Fruit fly (Drosophila melanogaster) whole organism, larva: Measurements from ENCODE around the gene eIF3i.

Experiments
- noc ChIP-seq: fragments of 200-800 bp; sonication (Bioruptor generic); optimal IDR thresholded peaks from 3 replicates; lab custom pipeline; 2019; ENCODE audit warnings: missing biosample characterization, mild to moderate bottlenecking, missing genetic modification characterization, moderate library complexity

eIF3i gene

dm6 chr2L:4998260-4998560 lies 30.6 kb upstream of the eIF3i start:
- TF ChIP-seq noc, result no peak

- TF ChIP-seq noc, result peak; percentile 96
Measured at dm6 chr2L:4997401-4998259, 30.1 kb upstream of the eIF3i start.

- TF ChIP-seq noc, result no peak
Measured at dm6 chr2L:4996283-4996922, 28.8 kb upstream of the eIF3i start.

- TF ChIP-seq noc, result no peak
Measured at dm6 chr2L:4995837-4996136, 28.2 kb upstream of the eIF3i start.

dm6 chr2L:4995010-4995836 lies 27.6 kb upstream of the eIF3i start:
- no peak for TF ChIP-seq noc

dm6 chr2L:4982098-4982646 lies 14.6 kb upstream of the eIF3i start:
- TF ChIP-seq noc, result no peak

dm6 chr2L:4981278-4981966 lies 13.8 kb upstream of the eIF3i start, which contains the start of the genes CG8892 and CG34126:
CG8892 (minus strand) TSS chr2L:4981592.
CG34126 (plus strand) TSS chr2L:4981614.
- TF ChIP-seq noc, result peak; percentile 98

dm6 chr2L:4979138-4979537 lies 11.6 kb upstream of the eIF3i start, which contains the start of gene CG8891:
CG8891 (minus strand) TSS chr2L:4979379.
- no peak for TF ChIP-seq noc

- peak; percentile 87 for TF ChIP-seq noc
Measured at dm6 chr2L:4976988-4977551, 9.5 kb upstream of the eIF3i start, which contains the start of the genes Gmd and CG3792. Gmd (minus strand) TSS chr2L:4977023. CG3792 (plus strand) TSS chr2L:4977312.

- TF ChIP-seq noc, result no peak
Measured at dm6 chr2L:4973731-4974415, 6.3 kb upstream of the eIF3i start, which contains the start of gene mRpL28. mRpL28 (plus strand) TSS chr2L:4973976.

dm6 chr2L:4971329-4971798 lies 3.8 kb upstream of the eIF3i start, which contains the start of gene CG14043:
CG14043 (plus strand) TSS chr2L:4971702.
- no peak for TF ChIP-seq noc

dm6 chr2L:4968767-4969166 lies 1.2 kb upstream of the eIF3i start, which contains the start of the genes Scox and Polr1C:
Scox (minus strand) TSS chr2L:4968935.
Polr1C (plus strand) TSS chr2L:4969004.
- TF ChIP-seq noc, result no peak

- TF ChIP-seq noc, result no peak
Measured at dm6 chr2L:4965923-4966322, 1.7 kb downstream of the eIF3i start.

- no peak for TF ChIP-seq noc
Measured at dm6 chr2L:4965420-4965819, 2.2 kb downstream of the eIF3i start, which contains the start of gene CG34125. CG34125 (plus strand) TSS chr2L:4965673.

dm6 chr2L:4958111-4958510 lies 9.5 kb downstream of the eIF3i start, which contains the start of gene CG34124:
CG34124 (plus strand) TSS chr2L:4958411.
- no peak for TF ChIP-seq noc
